Worm (Caenorhabditis elegans): ENCODE data around the gene ndus-8.

DNA sequence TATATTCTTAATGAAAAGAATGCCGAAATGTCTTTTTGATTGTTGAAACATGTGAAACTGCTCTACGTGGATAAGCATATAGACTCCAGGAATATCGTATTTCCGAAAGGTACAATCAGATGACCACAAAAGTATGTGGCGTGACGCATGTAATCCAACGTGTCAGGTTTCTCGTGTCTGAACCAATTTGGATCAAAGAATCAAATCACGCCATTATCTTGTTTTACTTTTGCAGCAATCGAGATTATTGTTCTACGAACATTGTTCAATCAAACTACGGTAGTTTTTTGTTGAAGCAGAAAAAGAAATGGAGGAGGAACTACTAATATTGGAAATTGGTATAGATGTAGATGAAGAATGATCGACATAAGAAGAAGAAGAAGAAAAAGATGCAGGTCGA is 39.7 kb upstream of the ndus-8 start:
- TF ChIP-seq him-1 (tag; optimal IDR thresholded peaks at IDR 0.05): no peak
- no peak for TF ChIP-seq W03F9.2 (tag; optimal IDR thresholded peaks at IDR 0.05)
- no peak for TF ChIP-seq dao-5 (tag; optimal IDR thresholded peaks at IDR 0.05)

All from whole organism, L4/young adult.